Worm (Caenorhabditis elegans): ENCODE results near the gene K08C7.6.
A peak's percentile ranks its signal among the peaks of the same experiment; 100 is the strongest.

DNA sequence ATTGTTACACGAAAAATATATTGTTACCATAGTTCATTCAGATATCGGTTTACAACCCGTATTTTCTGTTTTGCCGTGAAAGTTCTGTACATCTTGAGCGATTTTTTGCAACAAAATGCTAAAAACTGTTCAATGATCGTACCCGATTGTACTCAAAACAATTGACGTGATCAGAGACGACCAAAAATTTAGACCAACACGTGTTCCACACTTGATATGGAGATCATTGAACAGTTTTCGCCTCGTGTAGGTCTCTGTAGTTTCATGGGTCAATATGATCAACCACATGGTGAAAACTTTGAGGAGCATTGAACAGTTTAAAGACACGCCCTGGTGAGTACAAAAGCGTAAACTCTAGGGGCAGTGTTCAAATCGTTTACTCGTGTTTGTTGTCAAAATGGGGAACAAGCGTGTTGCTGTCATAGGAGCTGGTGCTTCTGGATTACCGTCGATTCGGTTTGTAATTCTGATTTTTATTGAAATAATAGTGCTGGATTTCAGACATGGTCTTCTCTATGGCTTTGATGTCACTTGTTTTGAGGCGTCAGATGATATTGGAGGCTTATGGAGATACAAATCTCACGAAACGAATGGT lies 3.4 kb downstream of the K08C7.6 start, which contains the start of gene fmo-2:
- TF ChIP-seq pha-4 (GFP tag; IDR thresholded peaks at IDR 0.05), result no peak
- no peak for TF ChIP-seq pha-4 (tag; optimal IDR thresholded peaks at IDR 0.05)
- TF ChIP-seq lin-13 (GFP tag; optimal IDR thresholded peaks at IDR 0.05), result no peak
- no peak for TF ChIP-seq zip-11 (GFP tag; IDR thresholded peaks at IDR 0.05)
- TF ChIP-seq hlh-30 (tag; optimal IDR thresholded peaks at IDR 0.05; ENCODE audit: insufficient read depth), result no peak
- TF ChIP-seq nhr-28 (tag; optimal IDR thresholded peaks at IDR 0.05), result peak; percentile 76
- TF ChIP-seq nhr-237 (tag; optimal IDR thresholded peaks at IDR 0.05), result no peak
- no peak for TF ChIP-seq set-16 (GFP tag; IDR thresholded peaks at IDR 0.05)
- TF ChIP-seq zip-2 (tag; optimal IDR thresholded peaks at IDR 0.05), result no peak
- no peak for TF ChIP-seq saeg-2 (GFP tag; IDR thresholded peaks at IDR 0.05)
- TF ChIP-seq unc-39 (tag; optimal IDR thresholded peaks at IDR 0.05), result no peak
- TF ChIP-seq nhr-25 (tag; optimal IDR thresholded peaks at IDR 0.05; ENCODE audit: borderline replicate concordance, insufficient read depth), result no peak
- no peak for TF ChIP-seq nhr-11 (tag; optimal IDR thresholded peaks at IDR 0.05)
- TF ChIP-seq mdl-1 (tag; optimal IDR thresholded peaks at IDR 0.05), result peak in 1 of 2 experiments; percentile 74
- no peak for TF ChIP-seq lsy-2 (tag; optimal IDR thresholded peaks at IDR 0.05)

Measured in whole organism, L4 larva.